Fruit fly (Drosophila melanogaster) whole organism: Measurements from ENCODE around the gene CG4982.

ENCODE experiments used
- EcR ChIP-seq, 2 experiments: fragments of >200 bp; optimal IDR thresholded peaks; 2 replicates each; lab custom pipeline; 2017; ENCODE audit warnings: missing biosample characterization in 2 of 2, missing genetic modification characterization in 2 of 2, missing genetic modification reagents in 2 of 2
- pan ChIP-seq: fragments of >200 bp; optimal IDR thresholded peaks from 2 replicates; lab custom pipeline; 2017
- psq ChIP-seq: fragments of >200 bp; optimal IDR thresholded peaks from 2 replicates; lab custom pipeline; 2017

- TF ChIP-seq psq (lab: Kevin White, UChicago) (no peak), pan (lab: Kevin White, UChicago) (no peak), EcR (GFP tag; optimal IDR thresholded peaks at IDR 0.05; lab: Kevin White, UChicago) (no peak)
Measured at dm6 chr3L:16279171-16279570, 22.1 kb upstream of the CG4982 start, which contains the start of gene CG13050.
